Worm (Caenorhabditis elegans) whole organism, late embryonic: ENCODE results near the gene R07C3.13.

ENCODE experiments used
- C38D4.7 ChIP-seq: fragments of 200-800 bp; sonication (Bioruptor generic); optimal IDR thresholded peaks from 2 replicates; lab custom pipeline; 2018; ENCODE audit warnings: mild to moderate bottlenecking, missing genetic modification characterization, moderate library complexity, missing compliant biosample characterization
- K02D7.2 ChIP-seq: sonication (generic microtip); optimal IDR thresholded peaks from 2 replicates; lab custom pipeline; 2017; ENCODE audit warnings: mild to moderate bottlenecking, missing genetic modification characterization, missing compliant biosample characterization
- ceh-14 ChIP-seq: sonication (generic microtip); optimal IDR thresholded peaks from 2 replicates; lab custom pipeline; 2016; ENCODE audit warnings: missing genotype, missing genetic modification characterization, missing compliant biosample characterization
- ceh-18 ChIP-seq: sonication (generic microtip); optimal IDR thresholded peaks from 2 replicates; lab custom pipeline; 2016; ENCODE audit warnings: missing genetic modification characterization, missing compliant biosample characterization
- ceh-2 ChIP-seq: sonication (generic microtip); optimal IDR thresholded peaks from 2 replicates; lab custom pipeline; 2016; ENCODE audit warnings: missing genotype, missing genetic modification characterization, missing compliant biosample characterization
- ceh-24 ChIP-seq: sonication (generic microtip); optimal IDR thresholded peaks from 2 replicates; lab custom pipeline; 2016; ENCODE audit warnings: mild to moderate bottlenecking, missing genetic modification characterization, missing compliant biosample characterization
- ceh-45 ChIP-seq: fragments of 200-800 bp; sonication (Bioruptor generic); IDR thresholded peaks from 2 replicates; pipeline ENCODE4 v1.3.6; 2022; ENCODE audit warnings: missing genetic modification reagents, missing genetic modification characterization, missing compliant biosample characterization
- dmd-4 ChIP-seq: sonication (generic microtip); optimal IDR thresholded peaks from 2 replicates; lab custom pipeline; 2016; ENCODE audit warnings: borderline replicate concordance, missing genetic modification characterization, missing compliant biosample characterization
- dve-1 ChIP-seq: sonication (generic microtip); optimal IDR thresholded peaks from 2 replicates; lab custom pipeline; 2017; ENCODE audit warnings: antibody characterized with exemption, mild to moderate bottlenecking, missing genetic modification characterization, missing compliant biosample characterization
- elt-2 ChIP-seq: sonication (generic microtip); optimal IDR thresholded peaks from 2 replicates; lab custom pipeline; 2016; ENCODE audit warnings: missing genetic modification reagents, missing genetic modification characterization, missing compliant biosample characterization
- fkh-6 ChIP-seq: sonication (generic microtip); optimal IDR thresholded peaks from 2 replicates; lab custom pipeline; 2016; ENCODE audit warnings: missing genetic modification characterization, missing compliant biosample characterization
- gmeb-2 ChIP-seq: sonication (generic microtip); optimal IDR thresholded peaks from 2 replicates; lab custom pipeline; 2016; ENCODE audit warnings: missing genetic modification characterization, inconsistent platforms, missing compliant biosample characterization
- hlh-15 ChIP-seq: sonication (generic microtip); optimal IDR thresholded peaks from 2 replicates; lab custom pipeline; 2016; ENCODE audit warnings: missing genetic modification characterization, missing compliant biosample characterization
- hlh-30 ChIP-seq: sonication (generic microtip); optimal IDR thresholded peaks from 2 replicates; lab custom pipeline; 2017; ENCODE audit warnings: antibody characterized with exemption, missing genetic modification characterization, missing compliant biosample characterization; ENCODE audit not compliant: insufficient read depth
- hlh-6 ChIP-seq: sonication (generic microtip); optimal IDR thresholded peaks from 2 replicates; lab custom pipeline; 2016; ENCODE audit warnings: missing genotype, missing genetic modification characterization, missing compliant biosample characterization
- hlh-8 ChIP-seq: sonication (generic microtip); optimal IDR thresholded peaks from 2 replicates; lab custom pipeline; 2016; ENCODE audit warnings: missing genotype, missing genetic modification characterization, missing compliant biosample characterization
- lim-6 ChIP-seq: sonication (generic microtip); optimal IDR thresholded peaks from 2 replicates; lab custom pipeline; 2016; ENCODE audit warnings: missing genetic modification characterization, missing compliant biosample characterization
- madf-2 ChIP-seq: sonication (generic microtip); optimal IDR thresholded peaks from 2 replicates; lab custom pipeline; 2017; ENCODE audit warnings: missing genetic modification characterization, missing compliant biosample characterization
- mec-3 ChIP-seq: sonication (generic microtip); optimal IDR thresholded peaks from 2 replicates; lab custom pipeline; 2016; ENCODE audit warnings: borderline replicate concordance, missing genetic modification characterization, missing compliant biosample characterization
- nfya-1 ChIP-seq: sonication (generic microtip); optimal IDR thresholded peaks from 2 replicates; lab custom pipeline; 2017; ENCODE audit warnings: missing genetic modification characterization, mild to moderate bottlenecking, missing compliant biosample characterization, antibody characterized with exemption, moderate library complexity
- pag-3 ChIP-seq: sonication (generic microtip); optimal IDR thresholded peaks from 2 replicates; lab custom pipeline; 2016; ENCODE audit warnings: missing compliant biosample characterization, missing genetic modification characterization, borderline replicate concordance
- pat-9 ChIP-seq: fragments of 200-800 bp; sonication (Bioruptor generic); optimal IDR thresholded peaks from 2 replicates; lab custom pipeline; 2018; ENCODE audit warnings: mild to moderate bottlenecking, missing genetic modification characterization, moderate library complexity, missing compliant biosample characterization
- pax-1 ChIP-seq: fragments of 150-350 bp; optimal IDR thresholded peaks from 2 replicates; lab custom pipeline; 2014; ENCODE audit warnings: missing biosample characterization, missing genetic modification characterization
- pha-2 ChIP-seq: sonication (generic microtip); optimal IDR thresholded peaks from 2 replicates; lab custom pipeline; 2017; ENCODE audit warnings: mild to moderate bottlenecking, missing genetic modification characterization, missing compliant biosample characterization
- pha-4 ChIP-seq: fragments of 150-350 bp; optimal IDR thresholded peaks from 2 replicates; lab custom pipeline; 2018; ENCODE audit warnings: missing biosample characterization, missing genetic modification reagents, missing genetic modification characterization
- pros-1 ChIP-seq: fragments of 150-350 bp; optimal IDR thresholded peaks from 2 replicates; lab custom pipeline; 2014; ENCODE audit warnings: missing biosample characterization, missing genetic modification reagents, missing genetic modification characterization
- ref-2 ChIP-seq: sonication (generic microtip); optimal IDR thresholded peaks from 2 replicates; lab custom pipeline; 2016; ENCODE audit warnings: missing genetic modification characterization, missing compliant biosample characterization
- rnt-1 ChIP-seq: sonication (generic microtip); optimal IDR thresholded peaks from 2 replicates; lab custom pipeline; 2016; ENCODE audit warnings: missing genetic modification characterization, missing compliant biosample characterization
- sox-2 ChIP-seq: fragments of 200-800 bp; sonication (Bioruptor generic); IDR thresholded peaks from 2 replicates; pipeline ENCODE4 v1.3.6; 2022; ENCODE audit warnings: missing genetic modification reagents, missing genetic modification characterization, missing compliant biosample characterization
- tbx-2 ChIP-seq: sonication (generic microtip); optimal IDR thresholded peaks from 2 replicates; lab custom pipeline; 2016; ENCODE audit warnings: missing genetic modification characterization, missing compliant biosample characterization
- tbx-7 ChIP-seq: sonication (generic microtip); optimal IDR thresholded peaks from 2 replicates; lab custom pipeline; 2016; ENCODE audit warnings: missing genotype, missing genetic modification characterization, missing compliant biosample characterization
- unc-55 ChIP-seq: sonication (generic microtip); optimal IDR thresholded peaks from 2 replicates; lab custom pipeline; 2017; ENCODE audit warnings: missing biosample characterization, missing genetic modification reagents, missing genetic modification characterization
- unc-86 ChIP-seq: sonication (generic microtip); optimal IDR thresholded peaks from 2 replicates; lab custom pipeline; 2016; ENCODE audit warnings: missing genetic modification characterization, missing compliant biosample characterization
- zip-5 ChIP-seq: sonication (generic microtip); optimal IDR thresholded peaks from 2 replicates; lab custom pipeline; 2016; ENCODE audit warnings: missing genetic modification characterization, missing compliant biosample characterization
- ztf-16 ChIP-seq: sonication (generic microtip); optimal IDR thresholded peaks from 2 replicates; lab custom pipeline; 2017; ENCODE audit warnings: missing genetic modification characterization, missing compliant biosample characterization

R07C3.13 gene

DNA sequence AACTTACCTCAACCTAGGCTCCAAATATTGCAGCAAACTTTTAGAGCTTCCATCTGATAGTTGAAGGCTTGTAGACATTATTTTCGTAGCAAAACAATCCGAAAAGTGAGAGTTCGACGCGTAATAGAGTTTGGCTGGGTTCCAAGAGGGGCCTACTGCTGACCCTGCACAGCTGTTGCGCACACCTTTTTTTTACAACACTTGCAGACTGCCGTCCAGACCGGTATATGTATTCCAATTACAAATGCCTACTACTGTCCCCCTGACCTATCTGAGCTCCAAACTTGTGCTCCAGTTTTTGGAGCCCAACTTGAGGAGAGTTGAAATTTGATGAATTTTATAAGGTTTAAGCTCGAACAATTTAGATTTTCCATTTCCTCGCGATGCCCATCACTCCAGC lies 17.7 kb downstream of the R07C3.13 start, which contains the start of the genes fbxc-24 and fbxc-27:
fbxc-24 (minus strand) TSS at position 101 of the 400 bp plus-strand sequence.
fbxc-27 (plus strand) TSS at position 216 of the 400 bp plus-strand sequence.
- TF ChIP-seq ceh-45 (GFP tag; lab: Robert Waterston, UW) (no peak), K02D7.2 (no peak), ceh-2 (no peak), nfya-1 (tag; lab: Kevin White, UChicago) (no peak), zip-5 (tag; lab: Kevin White, UChicago) (no peak), hlh-30 (tag; lab: Kevin White, UChicago) (no peak), hlh-8 (tag; lab: Kevin White, UChicago) (no peak), unc-86 (tag; lab: Kevin White, UChicago) (no peak), fkh-6 (tag; lab: Kevin White, UChicago) (no peak), mec-3 (tag; lab: Kevin White, UChicago) (no peak), ceh-24 (tag; lab: Kevin White, UChicago) (no peak), tbx-7 (tag; lab: Kevin White, UChicago) (no peak), tbx-2 (tag; lab: Kevin White, UChicago) (no peak), rnt-1 (tag; lab: Kevin White, UChicago) (no peak), hlh-6 (tag; lab: Kevin White, UChicago) (no peak), hlh-15 (no peak), lim-6 (tag; lab: Kevin White, UChicago) (no peak), ztf-16 (tag; lab: Kevin White, UChicago) (no peak), sox-2 (GFP tag; lab: Robert Waterston, UW) (no peak)
- TF ChIP-seq, all 69 proteins: peak for 0

DNA sequence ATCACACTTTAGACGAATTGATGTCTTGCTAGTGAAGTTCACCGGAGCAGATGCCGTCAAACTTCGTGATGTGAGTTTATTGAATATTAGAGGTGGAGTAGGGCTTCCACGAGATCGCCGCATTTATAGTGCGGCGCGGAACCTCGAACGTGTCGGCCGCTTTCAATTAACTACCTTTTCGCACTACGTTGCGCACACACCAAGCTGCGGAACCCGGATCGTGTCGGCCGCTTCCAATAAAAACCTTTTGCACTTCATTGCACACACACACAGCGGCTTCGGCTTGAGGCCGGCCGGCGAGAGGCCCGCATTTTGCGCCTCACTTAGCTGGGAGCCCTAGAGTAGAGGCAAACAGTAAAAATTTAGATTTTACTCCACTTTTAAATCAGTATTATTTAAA lies 21.9 kb downstream of the R07C3.13 start:
- TF ChIP-seq pat-9 (no peak), madf-2 (no peak), pax-1 (tag; lab: Kevin White, UChicago) (no peak), ref-2 (tag; lab: Kevin White, UChicago) (no peak), rnt-1 (tag; lab: Kevin White, UChicago) (no peak), ceh-18 (no peak), dmd-4 (tag; lab: Kevin White, UChicago) (no peak), unc-55 (GFP tag; lab: Kevin White, UChicago) (no peak), C38D4.7 (no peak), zip-5 (tag; lab: Kevin White, UChicago) (no peak)

DNA sequence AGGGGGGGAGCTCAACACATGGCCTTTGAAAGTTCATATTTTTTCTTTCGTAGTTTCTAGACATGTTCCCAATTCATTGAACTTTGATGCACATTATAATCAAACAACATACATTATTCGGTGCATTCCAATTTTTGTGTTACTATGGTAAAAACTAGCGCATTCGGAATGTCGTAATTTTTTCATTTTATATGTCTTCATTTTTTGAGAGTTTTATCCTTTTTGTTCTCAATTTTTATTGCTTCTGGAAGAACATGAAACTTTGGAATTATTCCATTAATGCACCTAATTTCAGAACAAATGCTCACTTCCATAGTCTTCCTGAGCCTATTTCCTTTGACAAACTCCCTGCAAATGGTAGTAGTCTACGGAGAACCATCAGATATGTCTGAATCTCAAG lies 25.6 kb downstream of the R07C3.13 start, which contains the start of gene T07D3.2:
T07D3.2 (plus strand) TSS at position 301 of the 400 bp plus-strand sequence.
- TF ChIP-seq pag-3 (tag; lab: Kevin White, UChicago) (no peak), pros-1 (no peak), pha-2 (tag; lab: Kevin White, UChicago) (no peak), hlh-30 (tag; lab: Kevin White, UChicago) (no peak), dve-1 (tag; lab: Kevin White, UChicago) (no peak), ceh-14 (no peak)

DNA sequence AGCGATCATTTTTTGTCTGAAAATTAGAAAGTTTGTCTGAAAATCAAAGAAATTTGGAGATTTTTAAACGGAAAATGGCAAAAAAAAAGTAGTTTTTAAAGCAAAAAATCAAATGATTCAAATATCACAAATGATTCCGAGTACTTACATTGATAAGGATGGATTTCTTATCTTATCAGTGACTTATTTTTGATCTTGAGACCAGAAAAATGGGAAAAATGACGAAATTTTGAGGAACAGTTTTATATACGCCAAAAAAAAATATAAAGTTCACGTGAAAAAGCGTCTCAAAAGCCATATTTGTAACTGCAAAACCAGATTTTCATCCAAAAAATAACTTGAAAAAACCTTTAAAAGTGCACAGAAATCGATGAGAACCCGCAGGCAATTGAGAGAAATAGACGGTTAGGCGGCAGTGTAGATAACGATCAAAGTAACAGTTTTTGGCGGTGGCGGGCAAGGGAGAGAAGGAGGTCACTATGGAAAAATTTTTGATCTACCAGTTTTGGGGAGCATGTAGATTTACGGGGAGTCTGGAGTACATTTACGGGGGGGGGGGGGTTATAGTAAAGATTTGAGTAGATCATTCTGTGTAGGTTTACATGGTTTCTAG lies 26.4 kb downstream of the R07C3.13 start, which contains the start of gene T07D3.9:
T07D3.9 (minus strand) TSS at position 194 of the 613 bp plus-strand sequence.
- TF ChIP-seq elt-2 (peak; percentile 92), gmeb-2 (no peak)

- TF ChIP-seq pha-4 (tag; lab: Kevin White, UChicago) = no peak
- peak; percentile 69 for TF ChIP-seq elt-2
Observed at ce11 chrII:888024-888423, 39.2 kb downstream of the R07C3.13 start, which contains the start of gene T07D3.4. Gene T07D3.4 (plus strand): TSS chrII:888309.
